Fruit fly (Drosophila melanogaster): ENCODE data around the gene SpdS.

SpdS gene

DNA sequence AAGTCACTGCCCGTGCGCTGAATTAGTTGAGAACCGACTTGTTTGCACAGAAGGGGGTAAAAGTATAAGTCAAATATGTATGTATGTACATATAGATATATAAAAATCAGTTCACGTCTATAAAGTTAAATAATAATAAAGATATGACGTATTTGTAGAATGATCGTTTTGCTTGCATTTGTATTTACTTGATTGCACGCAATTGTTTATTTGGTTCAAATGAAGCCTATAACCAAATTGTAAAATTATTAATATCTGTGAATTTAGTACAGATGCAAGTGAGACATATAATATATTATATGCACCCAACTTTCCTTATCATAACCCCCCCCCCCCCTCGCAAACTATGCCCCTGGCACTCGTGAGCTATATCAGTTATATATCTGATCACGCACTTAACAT lies 30.9 kb upstream of the SpdS start (continued):
- TF ChIP-seq Met (GFP tag; optimal IDR thresholded peaks at IDR 0.05) (no peak), Eip75B (GFP tag; optimal IDR thresholded peaks at IDR 0.05) (no peak), Hr39 (GFP tag; optimal IDR thresholded peaks at IDR 0.05) (no peak), net (GFP tag; optimal IDR thresholded peaks at IDR 0.05) (peak; percentile 47), Sox15 (GFP tag; optimal IDR thresholded peaks at IDR 0.05) (peak; percentile 10), ss (GFP tag; optimal IDR thresholded peaks at IDR 0.05) (peak; percentile 36 to 50), CG16779 (tag; optimal IDR thresholded peaks at IDR 0.05) (peak; percentile 36), Hr4 (GFP tag; optimal IDR thresholded peaks at IDR 0.05) (no peak), CG31627 (GFP tag; optimal IDR thresholded peaks at IDR 0.05) (no peak), CG3032 (tag; optimal IDR thresholded peaks at IDR 0.05) (peak; percentile 49), CG15336 (GFP tag; IDR thresholded peaks at IDR 0.05) (no peak), CG11902 (GFP tag; optimal IDR thresholded peaks at IDR 0.05) (no peak), Ets96B (tag; optimal IDR thresholded peaks at IDR 0.05) (peak; percentile 55), Ets21C (GFP tag; optimal IDR thresholded peaks at IDR 0.05) (no peak), CG6854 (GFP tag; optimal IDR thresholded peaks at IDR 0.05) (no peak), CG11294 (GFP tag; IDR thresholded peaks at IDR 0.05) (no peak), vri (GFP tag; optimal IDR thresholded peaks at IDR 0.05) (peak; percentile 17), Smox (GFP tag; optimal IDR thresholded peaks at IDR 0.05) (peak; percentile 21), topi (GFP tag; optimal IDR thresholded peaks at IDR 0.05) (peak; percentile 33), CG6276 (GFP tag; optimal IDR thresholded peaks at IDR 0.05) (no peak), Gug (GFP tag; IDR thresholded peaks at IDR 0.05) (no peak)

DNA sequence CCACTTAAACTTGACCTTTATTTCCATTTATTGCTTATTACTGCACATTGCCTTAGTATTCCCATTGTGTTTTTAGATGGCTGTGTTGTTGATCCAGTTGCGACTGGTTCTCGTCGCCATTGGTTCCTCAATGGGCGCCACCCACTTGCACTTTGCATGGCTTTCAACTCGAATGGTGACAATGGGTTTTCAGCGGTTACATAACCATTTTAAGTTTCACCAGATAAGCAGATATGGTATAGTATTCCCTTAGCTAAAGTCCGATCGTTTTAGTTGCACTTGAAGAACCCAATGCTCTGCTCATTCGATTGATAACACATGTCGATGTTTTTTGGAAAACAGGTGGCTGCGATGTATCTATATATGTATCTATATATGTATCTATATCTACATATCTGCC lies 29.5 kb upstream of the SpdS start:
- TF ChIP-seq Hr39 (GFP tag; optimal IDR thresholded peaks at IDR 0.05) (no peak), Eip78C (GFP tag) (peak; percentile 15), ss (GFP tag; optimal IDR thresholded peaks at IDR 0.05) (peak in 1 of 2 experiments; percentile 17), vri (GFP tag; optimal IDR thresholded peaks at IDR 0.05) (peak; percentile 32), salr (GFP tag; optimal IDR thresholded peaks at IDR 0.05) (no peak), Gug (GFP tag; IDR thresholded peaks at IDR 0.05) (no peak), pdm3 (GFP tag; optimal IDR thresholded peaks at IDR 0.05) (no peak), CG6808 (GFP tag; optimal IDR thresholded peaks at IDR 0.05) (no peak)

DNA sequence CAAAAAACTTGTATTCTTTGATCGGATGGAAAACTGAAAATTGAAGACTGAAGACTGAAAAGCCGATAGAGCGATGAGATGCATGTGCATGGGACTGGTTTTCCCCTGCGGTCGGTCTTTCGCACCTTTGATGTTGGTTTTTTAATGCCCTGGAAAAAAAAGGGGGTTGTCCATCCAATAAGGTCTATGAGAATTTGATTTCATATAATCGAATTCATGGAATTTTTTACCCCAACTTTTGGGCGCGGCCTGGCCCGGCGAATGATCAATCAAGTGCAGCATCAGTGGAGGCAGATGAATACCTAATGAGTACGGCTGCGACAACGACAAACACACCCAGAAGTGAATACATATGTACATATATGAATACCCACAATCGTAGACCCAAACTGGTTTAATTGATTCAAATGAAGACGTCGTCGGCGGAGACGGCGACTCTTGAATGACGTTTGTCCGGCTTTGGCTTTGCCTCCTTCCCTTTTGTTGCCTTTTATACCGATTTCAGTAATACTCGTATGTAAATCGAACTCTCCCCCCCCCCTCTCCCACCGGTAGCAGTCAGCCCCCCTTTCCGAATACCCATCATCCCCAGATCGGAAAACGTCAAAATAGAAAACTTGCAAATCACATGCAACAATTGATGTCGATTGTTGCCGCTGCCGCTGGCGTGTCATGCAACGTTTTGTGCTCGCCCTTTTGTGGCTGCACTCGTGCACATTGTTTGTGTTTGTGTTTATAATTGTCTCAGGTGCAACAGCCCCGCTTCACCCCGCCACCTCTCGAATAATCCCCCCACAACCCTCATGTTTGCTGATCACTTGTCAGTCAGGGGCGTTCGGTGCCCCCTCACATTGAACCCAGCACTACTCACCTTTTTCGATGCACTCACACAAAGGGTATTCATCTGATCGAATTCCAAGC lies 28.2 kb upstream of the SpdS start:
- TF ChIP-seq fkh (GFP tag; optimal IDR thresholded peaks at IDR 0.05) (peak; percentile 67), CG6792 (GFP tag; optimal IDR thresholded peaks at IDR 0.05) (no peak), CG1621 (tag; optimal IDR thresholded peaks at IDR 0.05) (no peak), ss (GFP tag; optimal IDR thresholded peaks at IDR 0.05) (peak in 1 of 2 experiments; percentile 63)

DNA sequence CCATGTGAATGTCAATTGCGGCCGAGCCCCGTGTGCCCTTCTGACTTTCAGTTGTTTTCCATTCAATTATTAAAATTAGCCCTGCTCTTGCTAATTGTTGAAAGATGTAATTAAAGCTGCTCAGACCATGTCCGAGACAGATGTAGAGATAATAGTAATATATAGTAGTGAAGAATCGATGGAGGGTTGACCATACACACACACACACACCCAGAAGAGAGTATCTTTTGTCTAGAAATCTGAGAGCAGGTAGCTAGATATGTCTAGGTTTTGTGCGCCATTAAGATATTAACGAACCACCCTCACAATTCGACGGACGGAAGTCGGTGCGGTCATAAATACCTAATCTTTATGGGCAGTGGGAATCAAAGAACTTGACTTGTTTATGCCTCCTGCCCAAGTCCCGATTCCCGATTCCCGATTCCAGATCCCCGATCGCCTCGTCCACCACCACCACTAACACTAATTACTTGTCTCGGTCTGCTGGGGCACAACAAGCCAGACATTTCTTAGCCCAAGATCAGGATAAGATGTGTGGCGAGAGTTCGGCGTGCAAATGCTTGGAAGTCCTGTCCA lies 26.9 kb upstream of the SpdS start:
- TF ChIP-seq CG10669 (GFP tag; optimal IDR thresholded peaks at IDR 0.05) (no peak), fkh (GFP tag; optimal IDR thresholded peaks at IDR 0.05) (no peak), CG7368 (GFP tag; optimal IDR thresholded peaks at IDR 0.05) (no peak), achi (GFP tag; optimal IDR thresholded peaks at IDR 0.05) (no peak), acj6 (GFP tag; optimal IDR thresholded peaks at IDR 0.05) (no peak), Sox102F (GFP tag; optimal IDR thresholded peaks at IDR 0.05) (no peak), CG1621 (tag; optimal IDR thresholded peaks at IDR 0.05) (no peak), CG8119 (GFP tag; IDR thresholded peaks at IDR 0.05) (no peak)

Measured in whole organism, prepupa.